Worm (Caenorhabditis elegans): Measurements from ENCODE around the gene wht-8.

The wht-8 gene

DNA sequence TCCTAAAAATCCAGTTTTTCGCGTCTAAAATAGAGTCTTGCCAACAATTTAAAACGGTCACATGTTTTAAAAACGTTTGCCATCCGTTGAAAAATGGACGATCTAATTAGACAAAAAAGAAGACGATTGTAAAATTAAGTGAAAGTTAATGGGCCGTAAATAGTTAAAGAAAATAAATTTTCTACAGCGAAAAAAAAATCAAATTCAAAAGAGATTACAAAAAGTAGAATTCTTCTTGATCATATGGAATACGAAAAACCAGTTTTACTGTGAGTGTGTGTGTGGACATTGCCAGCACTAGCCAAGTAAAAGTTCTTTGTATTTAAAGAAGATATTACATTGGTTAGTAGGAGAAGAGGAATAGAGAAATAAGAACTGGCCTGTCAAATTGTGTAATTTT, 43.5 kb downstream of the wht-8 start (continued):
- TF ChIP-seq zip-4 (GFP tag; optimal IDR thresholded peaks at IDR 0.05): no peak
- TF ChIP-seq dsc-1 (tag; optimal IDR thresholded peaks at IDR 0.05): no peak
- TF ChIP-seq tbx-2 (tag; optimal IDR thresholded peaks at IDR 0.05): no peak
- TF ChIP-seq tlp-1 (tag; optimal IDR thresholded peaks at IDR 0.05): no peak
- no peak for TF ChIP-seq ceh-63 (GFP tag; optimal IDR thresholded peaks at IDR 0.05)
- TF ChIP-seq sup-37 (GFP tag; optimal IDR thresholded peaks at IDR 0.05): no peak
- TF ChIP-seq ztf-11 (tag; optimal IDR thresholded peaks at IDR 0.05): no peak
- no peak for TF ChIP-seq unc-86 (tag; optimal IDR thresholded peaks at IDR 0.05)
- TF ChIP-seq nhr-77 (tag; optimal IDR thresholded peaks at IDR 0.05): no peak
- no peak for TF ChIP-seq C34B4.2 (tag; optimal IDR thresholded peaks at IDR 0.05)
- TF ChIP-seq efl-1 (optimal IDR thresholded peaks at IDR 0.05): no peak
- peak in 1 of 2 experiments; percentile 78 for TF ChIP-seq efl-1 (GFP tag; optimal IDR thresholded peaks at IDR 0.05 in 1 of 2)
- TF ChIP-seq aha-1 (tag; optimal IDR thresholded peaks at IDR 0.05): no peak
- no peak for TF ChIP-seq elt-2 (tag; optimal IDR thresholded peaks at IDR 0.05)
- no peak for TF ChIP-seq lin-13 (GFP tag; optimal IDR thresholded peaks at IDR 0.05)
- no peak for TF ChIP-seq lin-39 (tag; optimal IDR thresholded peaks at IDR 0.05)
- TF ChIP-seq ces-1 (GFP tag; optimal IDR thresholded peaks at IDR 0.05): no peak
- TF ChIP-seq unc-30 (tag; optimal IDR thresholded peaks at IDR 0.05): no peak
- TF ChIP-seq blmp-1 (tag; optimal IDR thresholded peaks at IDR 0.05): peak; percentile 69
- TF ChIP-seq fkh-4 (tag; optimal IDR thresholded peaks at IDR 0.05; ENCODE audit: borderline replicate concordance): no peak
- peak; percentile 75 for TF ChIP-seq grh-1 (GFP tag; IDR thresholded peaks at IDR 0.05)
- TF ChIP-seq hlh-4 (tag; optimal IDR thresholded peaks at IDR 0.05): no peak
- peak in 1 of 2 experiments; percentile 38 for TF ChIP-seq lsy-2 (tag; optimal IDR thresholded peaks at IDR 0.05)
- TF ChIP-seq ceh-90 (tag; optimal IDR thresholded peaks at IDR 0.05): no peak
- TF ChIP-seq nhr-76 (tag; optimal IDR thresholded peaks at IDR 0.05): no peak
- no peak for TF ChIP-seq jun-1 (tag; optimal IDR thresholded peaks at IDR 0.05)
- TF ChIP-seq isw-1 (GFP tag; IDR thresholded peaks at IDR 0.05): no peak
- TF ChIP-seq nhr-237 (tag; optimal IDR thresholded peaks at IDR 0.05): no peak
- TF ChIP-seq ets-5 (GFP tag; IDR thresholded peaks at IDR 0.05): no peak
- TF ChIP-seq fos-1 (tag; optimal IDR thresholded peaks at IDR 0.05): no peak
- TF ChIP-seq mab-9 (GFP tag; IDR thresholded peaks at IDR 0.05): no peak

DNA sequence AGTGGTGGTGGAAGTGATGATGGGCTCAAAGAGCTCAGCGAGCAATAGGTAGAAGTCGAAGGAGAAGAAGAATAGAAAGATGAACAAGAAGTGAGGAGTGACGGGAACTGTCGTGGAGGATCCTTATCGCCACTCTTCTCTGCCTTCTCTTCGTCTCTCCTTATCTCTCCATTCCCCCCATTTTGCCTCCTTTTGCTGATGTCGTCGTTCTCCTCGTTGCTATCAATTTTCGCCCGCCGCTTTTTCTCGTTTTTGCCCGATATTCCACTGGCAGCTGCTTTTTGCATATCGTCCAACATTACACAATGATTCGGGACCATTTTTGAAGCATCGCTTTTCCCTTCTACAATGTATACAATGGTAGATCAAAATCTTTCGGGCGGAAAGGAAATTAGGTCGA, 48.8 kb downstream of the wht-8 start:
- TF ChIP-seq efl-1 (optimal IDR thresholded peaks at IDR 0.05) (no peak), efl-1 (GFP tag; optimal IDR thresholded peaks at IDR 0.05 in 1 of 2) (peak in 1 of 2 experiments; percentile 43), blmp-1 (tag; optimal IDR thresholded peaks at IDR 0.05) (peak; percentile 52), mdl-1 (tag; optimal IDR thresholded peaks at IDR 0.05) (no peak), pqm-1 (tag; optimal IDR thresholded peaks at IDR 0.05) (no peak), mab-9 (GFP tag; IDR thresholded peaks at IDR 0.05) (no peak), isw-1 (GFP tag; IDR thresholded peaks at IDR 0.05) (no peak), elt-2 (tag; optimal IDR thresholded peaks at IDR 0.05) (peak; percentile 48), C16A3.4 (tag; optimal IDR thresholded peaks at IDR 0.05) (no peak), nhr-20 (tag; optimal IDR thresholded peaks at IDR 0.05) (peak; percentile 26), tbx-2 (tag; optimal IDR thresholded peaks at IDR 0.05) (no peak), ceh-82 (tag; optimal IDR thresholded peaks at IDR 0.05) (no peak), nhr-71 (tag; optimal IDR thresholded peaks at IDR 0.05) (no peak), ztf-11 (tag; optimal IDR thresholded peaks at IDR 0.05) (no peak), ceh-63 (GFP tag; optimal IDR thresholded peaks at IDR 0.05) (no peak), unc-62 (GFP tag; optimal IDR thresholded peaks at IDR 0.05) (no peak), swsn-7 (tag; optimal IDR thresholded peaks at IDR 0.05) (no peak), zag-1 (tag; optimal IDR thresholded peaks at IDR 0.05) (no peak), dpl-1 (GFP tag; optimal IDR thresholded peaks at IDR 0.05) (no peak), fkh-4 (tag; optimal IDR thresholded peaks at IDR 0.05; ENCODE audit: borderline replicate concordance) (no peak), egl-13 (tag; optimal IDR thresholded peaks at IDR 0.05) (no peak), lin-35 (GFP tag; optimal IDR thresholded peaks at IDR 0.05) (peak in 1 of 2 experiments; percentile 4), nhr-19 (GFP tag; conservative IDR thresholded peaks at IDR 0.05) (no peak), nhr-237 (tag; optimal IDR thresholded peaks at IDR 0.05) (no peak), unc-130 (tag; optimal IDR thresholded peaks at IDR 0.05) (no peak), Y116A8C.19 (tag; optimal IDR thresholded peaks at IDR 0.05; ENCODE audit: borderline replicate concordance) (no peak), grh-1 (GFP tag; IDR thresholded peaks at IDR 0.05) (no peak), ztf-4 (tag; optimal IDR thresholded peaks at IDR 0.05) (no peak), sup-37 (GFP tag; optimal IDR thresholded peaks at IDR 0.05) (no peak), hlh-4 (tag; optimal IDR thresholded peaks at IDR 0.05) (no peak), fos-1 (tag; optimal IDR thresholded peaks at IDR 0.05) (no peak), lin-13 (GFP tag; optimal IDR thresholded peaks at IDR 0.05) (no peak), ets-5 (GFP tag; IDR thresholded peaks at IDR 0.05) (no peak), lsy-2 (tag; optimal IDR thresholded peaks at IDR 0.05) (no peak), zip-4 (GFP tag; optimal IDR thresholded peaks at IDR 0.05) (no peak), C04F5.9 (tag; optimal IDR thresholded peaks at IDR 0.05) (no peak), lin-39 (tag; optimal IDR thresholded peaks at IDR 0.05) (no peak), irx-1 (tag; optimal IDR thresholded peaks at IDR 0.05) (no peak), lin-15B (tag; optimal IDR thresholded peaks at IDR 0.05) (no peak), ces-1 (GFP tag; optimal IDR thresholded peaks at IDR 0.05) (no peak)
